Worm (Caenorhabditis elegans): Measurements from ENCODE around the gene F55H2.7.

Gene F55H2.7

DNA sequence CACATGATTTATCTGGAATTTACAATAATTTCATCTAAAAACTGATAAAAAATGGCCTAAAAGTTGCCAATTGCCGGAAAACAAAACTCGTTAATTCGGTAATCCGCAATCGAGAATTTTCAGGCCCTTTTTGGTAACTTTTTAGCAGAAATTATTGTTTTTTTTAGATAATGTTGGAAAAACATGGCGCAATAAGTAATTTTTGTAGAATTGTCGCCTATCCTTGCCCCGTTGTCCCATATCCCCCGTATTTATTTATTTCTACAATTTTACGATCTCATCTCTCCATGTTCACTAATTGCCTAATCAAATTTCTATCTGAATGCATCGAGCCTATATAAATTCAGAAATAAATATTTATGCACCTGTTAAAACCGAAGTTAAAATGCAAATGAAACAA is 3.0 kb downstream of the F55H2.7 start:
- TF ChIP-seq egl-27 (tag; optimal IDR thresholded peaks at IDR 0.05) (no peak), nhr-77 (tag; optimal IDR thresholded peaks at IDR 0.05) (no peak), zag-1 (tag; optimal IDR thresholded peaks at IDR 0.05) (no peak), alr-1 (tag; optimal IDR thresholded peaks at IDR 0.05; ENCODE audit: borderline replicate concordance) (no peak), jun-1 (tag; optimal IDR thresholded peaks at IDR 0.05) (no peak), grh-1 (GFP tag; IDR thresholded peaks at IDR 0.05) (no peak), nhr-20 (tag; optimal IDR thresholded peaks at IDR 0.05) (no peak), isw-1 (GFP tag; IDR thresholded peaks at IDR 0.05) (no peak), xbp-1 (tag; optimal IDR thresholded peaks at IDR 0.05) (no peak), nhr-90 (tag; optimal IDR thresholded peaks at IDR 0.05; ENCODE audit: poor library complexity) (no peak), ceh-90 (tag; optimal IDR thresholded peaks at IDR 0.05) (no peak), ceh-8 (GFP tag; optimal IDR thresholded peaks at IDR 0.05) (no peak), nhr-85 (tag) (no peak), unc-130 (tag; optimal IDR thresholded peaks at IDR 0.05) (no peak), vab-15 (tag; optimal IDR thresholded peaks at IDR 0.05) (no peak), C04F5.9 (tag; optimal IDR thresholded peaks at IDR 0.05) (no peak)

DNA sequence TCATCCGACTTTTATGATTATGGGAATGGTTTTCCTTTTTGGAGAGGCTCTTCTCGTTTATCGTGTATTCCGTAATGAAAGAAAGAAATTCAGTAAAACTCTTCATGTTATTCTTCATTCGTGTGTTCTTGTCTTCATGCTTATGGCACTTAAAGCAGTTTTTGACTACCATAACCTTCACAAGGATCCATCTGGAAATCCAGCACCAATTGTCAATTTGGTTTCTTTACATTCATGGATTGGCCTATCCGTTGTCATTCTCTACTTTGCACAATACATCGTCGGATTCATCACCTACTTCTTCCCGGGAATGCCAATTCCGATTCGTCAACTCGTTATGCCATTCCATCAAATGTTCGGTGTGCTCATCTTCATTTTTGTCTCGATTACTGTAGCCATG is 4.4 kb downstream of the F55H2.7 start:
- TF ChIP-seq lin-39 (tag; optimal IDR thresholded peaks at IDR 0.05): no peak
- TF ChIP-seq snpc-4 (tag; optimal IDR thresholded peaks at IDR 0.05): no peak

DNA sequence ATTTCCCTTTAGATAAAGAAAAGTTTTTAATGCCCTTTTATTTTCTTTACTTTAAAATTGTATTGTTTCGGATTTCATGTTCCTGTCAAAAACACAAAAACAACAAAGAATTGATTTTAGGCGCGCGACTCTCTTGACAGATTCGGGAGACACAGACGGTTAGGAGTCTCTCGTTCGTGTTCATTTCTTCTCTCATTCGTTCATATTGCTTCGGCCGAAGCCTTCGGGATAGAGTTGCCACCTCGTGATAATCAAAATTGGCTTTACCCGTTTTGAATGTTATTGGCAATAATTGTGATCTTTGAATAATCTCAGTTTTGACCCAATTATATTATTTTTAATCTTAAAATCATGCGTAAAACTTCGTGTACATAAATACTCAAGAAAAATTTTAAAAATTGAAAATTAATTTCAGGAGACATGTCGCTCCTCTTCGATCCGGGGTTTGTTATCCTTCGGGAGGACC is 5.0 kb downstream of the F55H2.7 start, which contains the start of gene F55H2.5:
F55H2.5 (plus strand) TSS at position 416 of the 466 bp plus-strand sequence.
- no peak for TF ChIP-seq unc-130 (tag; optimal IDR thresholded peaks at IDR 0.05)
- TF ChIP-seq lin-35 (GFP tag; optimal IDR thresholded peaks at IDR 0.05): no peak
- no peak for TF ChIP-seq nhr-85 (tag)
- TF ChIP-seq grh-1 (GFP tag; IDR thresholded peaks at IDR 0.05): no peak
- no peak for TF ChIP-seq fkh-4 (tag; optimal IDR thresholded peaks at IDR 0.05; ENCODE audit: borderline replicate concordance)
- TF ChIP-seq nhr-76 (tag; optimal IDR thresholded peaks at IDR 0.05): no peak
- TF ChIP-seq ceh-88 (GFP tag; IDR thresholded peaks at IDR 0.05): no peak
- TF ChIP-seq ceh-82 (tag; optimal IDR thresholded peaks at IDR 0.05): no peak
- no peak for TF ChIP-seq pqm-1 (tag; optimal IDR thresholded peaks at IDR 0.05)
- TF ChIP-seq vab-15 (tag; optimal IDR thresholded peaks at IDR 0.05): no peak
- no peak for TF ChIP-seq alr-1 (tag; optimal IDR thresholded peaks at IDR 0.05; ENCODE audit: borderline replicate concordance)
- no peak for TF ChIP-seq fkh-8 (tag; optimal IDR thresholded peaks at IDR 0.05)
- no peak for TF ChIP-seq ceh-8 (GFP tag; optimal IDR thresholded peaks at IDR 0.05)
- TF ChIP-seq hlh-4 (tag; optimal IDR thresholded peaks at IDR 0.05): no peak
- no peak for TF ChIP-seq ces-1 (GFP tag; optimal IDR thresholded peaks at IDR 0.05)
- TF ChIP-seq tlp-1 (tag; optimal IDR thresholded peaks at IDR 0.05): no peak
- TF ChIP-seq nhr-71 (tag; optimal IDR thresholded peaks at IDR 0.05): no peak
- TF ChIP-seq egl-27 (tag; optimal IDR thresholded peaks at IDR 0.05): no peak
- TF ChIP-seq snu-23 (GFP tag; optimal IDR thresholded peaks at IDR 0.05): no peak

DNA sequence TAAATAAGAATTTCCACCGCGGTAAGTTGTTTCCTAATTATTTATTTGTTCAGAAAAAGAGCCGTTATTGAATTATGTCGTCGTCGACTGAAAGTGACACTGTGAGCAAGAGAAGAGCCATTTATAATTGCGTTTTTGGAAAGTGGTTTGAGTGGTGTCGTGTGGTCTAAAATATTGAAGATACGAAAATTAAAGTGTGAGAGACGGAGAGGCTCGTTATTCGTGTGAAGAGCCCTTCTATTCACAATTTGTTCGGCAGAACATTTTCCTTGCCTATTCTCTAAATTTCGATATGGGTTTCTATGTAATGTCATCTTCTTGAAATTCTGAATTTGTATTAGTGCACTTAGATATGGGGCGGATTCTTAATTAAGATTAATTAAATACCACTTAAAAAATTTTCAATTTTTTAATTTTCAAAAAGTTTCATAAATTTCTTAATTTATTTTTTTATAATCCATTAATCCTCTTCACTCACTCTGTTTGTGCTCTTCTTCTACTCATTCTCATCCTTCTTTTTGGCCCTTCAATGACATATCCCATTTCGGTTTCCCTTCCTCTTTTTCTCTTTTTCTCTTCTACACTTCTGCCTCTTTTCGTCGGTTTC is 6.2 kb downstream of the F55H2.7 start:
- TF ChIP-seq nhr-71 (tag; optimal IDR thresholded peaks at IDR 0.05): peak; percentile 55
- TF ChIP-seq fkh-10 (GFP tag; optimal IDR thresholded peaks at IDR 0.05): peak; percentile 36
- TF ChIP-seq unc-30 (tag; optimal IDR thresholded peaks at IDR 0.05): no peak
- peak; percentile 7 for TF ChIP-seq rnt-1 (tag; optimal IDR thresholded peaks at IDR 0.05)
- peak; percentile 57 for TF ChIP-seq aly-2 (tag; optimal IDR thresholded peaks at IDR 0.05)
- TF ChIP-seq aha-1 (tag; optimal IDR thresholded peaks at IDR 0.05): no peak
- TF ChIP-seq F16B12.6 (tag; optimal IDR thresholded peaks at IDR 0.05): no peak
- TF ChIP-seq lsy-2 (tag; optimal IDR thresholded peaks at IDR 0.05): peak; percentile 2 to 43
- peak; percentile 14 for TF ChIP-seq nhr-20 (tag; optimal IDR thresholded peaks at IDR 0.05)
- TF ChIP-seq ztf-4 (tag; optimal IDR thresholded peaks at IDR 0.05): peak; percentile 51
- TF ChIP-seq lin-13 (GFP tag; optimal IDR thresholded peaks at IDR 0.05): peak; percentile 17
- TF ChIP-seq nhr-237 (tag; optimal IDR thresholded peaks at IDR 0.05): no peak
- peak; percentile 25 for TF ChIP-seq lin-14 (GFP tag; optimal IDR thresholded peaks at IDR 0.05)
- TF ChIP-seq snu-23 (GFP tag; optimal IDR thresholded peaks at IDR 0.05): peak; percentile 51
- TF ChIP-seq lin-35 (GFP tag; optimal IDR thresholded peaks at IDR 0.05): peak in 1 of 2 experiments; percentile 27
- TF ChIP-seq jun-1 (tag; optimal IDR thresholded peaks at IDR 0.05): no peak
- TF ChIP-seq efl-1 (optimal IDR thresholded peaks at IDR 0.05): peak; percentile 2 to 9
- TF ChIP-seq efl-1 (GFP tag; optimal IDR thresholded peaks at IDR 0.05 in 1 of 2): peak in 1 of 2 experiments; percentile 91
- peak; percentile 56 for TF ChIP-seq ama-1 (optimal IDR thresholded peaks at IDR 0.05)
- no peak for TF ChIP-seq nhr-12 (tag; optimal IDR thresholded peaks at IDR 0.05)
- TF ChIP-seq mef-2 (tag; optimal IDR thresholded peaks at IDR 0.05): no peak
- no peak for TF ChIP-seq nhr-85 (tag)

Measured in whole organism, L1 larva.